Fruit fly (Drosophila melanogaster): Measurements from ENCODE around the gene CG9801.

Gene CG9801

DNA sequence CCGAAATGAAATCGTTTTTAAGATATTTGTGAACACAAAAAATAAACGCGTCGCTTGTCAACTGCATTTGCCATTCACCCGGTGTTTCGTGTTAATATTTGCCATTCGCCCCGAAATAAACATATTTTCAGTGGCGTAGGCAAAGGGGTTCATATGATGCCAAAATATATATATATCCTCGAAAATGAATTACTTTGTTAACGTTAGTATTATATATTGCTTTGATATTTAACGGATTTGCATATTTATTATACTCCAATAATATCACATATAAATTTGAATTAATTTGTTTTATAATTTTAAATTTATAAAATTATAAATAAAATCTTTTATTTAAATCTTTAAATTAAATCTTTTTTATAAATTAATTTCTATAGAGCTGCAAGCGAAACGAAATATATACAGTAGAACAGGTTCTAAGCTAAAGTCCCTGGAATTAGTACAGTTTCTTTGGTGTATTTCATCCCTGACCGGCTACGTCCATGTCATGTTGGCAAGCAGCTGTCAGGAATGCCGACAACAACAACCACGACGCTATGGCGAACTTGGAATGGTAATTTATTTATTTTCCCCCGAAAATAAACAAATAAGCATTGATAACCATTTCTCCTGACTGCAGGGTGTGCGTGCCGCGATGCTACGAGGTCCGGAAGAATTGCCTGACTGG lies 15.7 kb downstream of the CG9801 start, which contains the start of the genes M1BP and CG8202 (continued):
- TF ChIP-seq sr (GFP tag; IDR thresholded peaks at IDR 0.05) (no peak), CG10147 (GFP tag; optimal IDR thresholded peaks at IDR 0.05) (peak; percentile 89), Hand (GFP tag; optimal IDR thresholded peaks at IDR 0.05) (peak; percentile 84), Dad (GFP tag; optimal IDR thresholded peaks at IDR 0.05) (peak; percentile 43), danr (GFP tag; IDR thresholded peaks at IDR 0.05) (peak; percentile 63), CG13894 (tag; optimal IDR thresholded peaks at IDR 0.05) (no peak), Opbp (GFP tag; IDR thresholded peaks at IDR 0.05; ENCODE audit: partially characterized antibody) (no peak), Vsx1 (GFP tag; optimal IDR thresholded peaks at IDR 0.05) (no peak), Asciz (GFP tag; optimal IDR thresholded peaks at IDR 0.05) (peak; percentile 83), slp2 (GFP tag; optimal IDR thresholded peaks at IDR 0.05) (peak; percentile 68), CG3726 (GFP tag; IDR thresholded peaks at IDR 0.05) (no peak), zf30C (GFP tag; optimal IDR thresholded peaks at IDR 0.05) (no peak), CG14667 (GFP tag; IDR thresholded peaks at IDR 0.05) (peak; percentile 77), hbn (GFP tag; IDR thresholded peaks at IDR 0.05; ENCODE audit: partially characterized antibody) (no peak), sc (optimal IDR thresholded peaks at IDR 0.05) (no peak), sc (GFP tag; optimal IDR thresholded peaks at IDR 0.05) (peak; percentile 86), tio (GFP tag; optimal IDR thresholded peaks at IDR 0.05) (peak; percentile 84), insv (GFP tag; optimal IDR thresholded peaks at IDR 0.05) (peak in 1 of 2 experiments; percentile 74), bbx (GFP tag; IDR thresholded peaks at IDR 0.05; ENCODE audit: partially characterized antibody) (no peak), CG10366 (GFP tag; IDR thresholded peaks at IDR 0.05) (peak; percentile 70), Camta (GFP tag; optimal IDR thresholded peaks at IDR 0.05) (peak; percentile 6), Hr3 (GFP tag; optimal IDR thresholded peaks at IDR 0.05) (peak; percentile 94), odd (GFP tag; optimal IDR thresholded peaks at IDR 0.05) (peak; percentile 92), CG2199 (GFP tag; IDR thresholded peaks at IDR 0.05) (no peak), wek (GFP tag; optimal IDR thresholded peaks at IDR 0.05) (no peak), CG34224 (GFP tag; IDR thresholded peaks at IDR 0.05; ENCODE audit: partially characterized antibody) (no peak), CG10431 (GFP tag; optimal IDR thresholded peaks at IDR 0.05) (peak; percentile 80), aop (GFP tag; IDR thresholded peaks at IDR 0.05) (0 out of 2 replicates have a peak, but pooled peaks have one; percentile 4), H2.0 (GFP tag; IDR thresholded peaks at IDR 0.05) (peak; percentile 52), Myb (GFP tag; optimal IDR thresholded peaks at IDR 0.05) (peak; percentile 41), kah (GFP tag; optimal IDR thresholded peaks at IDR 0.05) (peak; percentile 85), Doc3 (GFP tag; IDR thresholded peaks at IDR 0.05; ENCODE audit: partially characterized antibody) (no peak), dm (GFP tag; optimal IDR thresholded peaks at IDR 0.05) (no peak), hth (optimal IDR thresholded peaks at IDR 0.05) (no peak), p53 (GFP tag; optimal IDR thresholded peaks at IDR 0.05) (no peak), CG9932 (GFP tag; IDR thresholded peaks at IDR 0.05) (peak; percentile 82), nmo (GFP tag; optimal IDR thresholded peaks at IDR 0.05) (peak; percentile 96), Gsc (GFP tag; IDR thresholded peaks at IDR 0.05) (no peak; the same call in 1 of the 2 replicates), CG4424 (GFP tag; optimal IDR thresholded peaks at IDR 0.05) (peak; percentile 91), Rx (GFP tag; IDR thresholded peaks at IDR 0.05) (0 out of 2 replicates have a peak, but pooled peaks have one; percentile 40), yki (optimal IDR thresholded peaks at IDR 0.05) (peak; percentile 29), zen2 (GFP tag; IDR thresholded peaks at IDR 0.05; ENCODE audit: partially characterized antibody) (no peak), en (GFP tag; optimal IDR thresholded peaks at IDR 0.05) (no peak), Ets97D (GFP tag; optimal IDR thresholded peaks at IDR 0.05) (no peak), CG31441 (GFP tag; IDR thresholded peaks at IDR 0.05) (no peak; the same call in 1 of the 2 replicates), CG18476 (GFP tag; optimal IDR thresholded peaks at IDR 0.05) (peak; percentile 53), zen (tag; optimal IDR thresholded peaks at IDR 0.05) (peak; percentile 83), Xrp1 (GFP tag; IDR thresholded peaks at IDR 0.05) (peak; percentile 84), CG12391 (tag; optimal IDR thresholded peaks at IDR 0.05) (peak; percentile 95), CG10959 (GFP tag; IDR thresholded peaks at IDR 0.05) (peak; percentile 62)
